Fruit fly (Drosophila melanogaster): ENCODE data around the gene CG5568.

Gene CG5568

dm6 chr3L:5871201-5871600 is at the start of gene CG5568:
Gene CG5568, plus strand, starts transcription at chr3L:5871501.
- TF ChIP-seq CG34367 (tag; optimal IDR thresholded peaks at IDR 0.05), result no peak
- TF ChIP-seq CG9948 (tag; optimal IDR thresholded peaks at IDR 0.05), result no peak
- TF ChIP-seq CG17806 (tag; optimal IDR thresholded peaks at IDR 0.05), result no peak
- no peak for TF ChIP-seq fd96Ca (GFP tag; IDR thresholded peaks at IDR 0.05)
- no peak for TF ChIP-seq Pif1B (GFP tag; optimal IDR thresholded peaks at IDR 0.05)
- no peak for TF ChIP-seq CG32121 (GFP tag; IDR thresholded peaks at IDR 0.05)
- no peak for TF ChIP-seq D1 (tag; optimal IDR thresholded peaks at IDR 0.05)
- TF ChIP-seq CG13204 (GFP tag; optimal IDR thresholded peaks at IDR 0.05), result no peak
- no peak for TF ChIP-seq CG15710 (tag; optimal IDR thresholded peaks at IDR 0.05)
- no peak for TF ChIP-seq Snoo (tag; optimal IDR thresholded peaks at IDR 0.05)
- TF ChIP-seq gl (tag; optimal IDR thresholded peaks at IDR 0.05), result no peak

dm6 chr3L:5821506-5821905 is 49.8 kb upstream of the CG5568 start:
- no peak for TF ChIP-seq CG9948 (tag; optimal IDR thresholded peaks at IDR 0.05)
- TF ChIP-seq Pif1A (GFP tag; optimal IDR thresholded peaks at IDR 0.05), result peak; percentile 54
- TF ChIP-seq CG8159 (tag; optimal IDR thresholded peaks at IDR 0.05), result peak; percentile 38
- TF ChIP-seq CG15710 (tag; optimal IDR thresholded peaks at IDR 0.05), result peak; percentile 8
- TF ChIP-seq gl (tag; optimal IDR thresholded peaks at IDR 0.05), result peak; percentile 60
- no peak for TF ChIP-seq CG34367 (tag; optimal IDR thresholded peaks at IDR 0.05)
- TF ChIP-seq CG17806 (tag; optimal IDR thresholded peaks at IDR 0.05), result peak; percentile 3
- peak; percentile 26 for TF ChIP-seq CG14655 (GFP tag; optimal IDR thresholded peaks at IDR 0.05)
- peak; percentile 51; the same call in 1 of the 3 replicates for TF ChIP-seq CG4496 (GFP tag; IDR thresholded peaks at IDR 0.05)
- TF ChIP-seq CG10348 (GFP tag; IDR thresholded peaks at IDR 0.05), result no peak
- 0 out of 3 replicates have a peak, but pooled peaks have one; percentile 22 for TF ChIP-seq fd96Ca (GFP tag; IDR thresholded peaks at IDR 0.05)
- no peak for TF ChIP-seq CG32121 (GFP tag; IDR thresholded peaks at IDR 0.05)
- TF ChIP-seq Pif1B (GFP tag; optimal IDR thresholded peaks at IDR 0.05), result peak; percentile 34
- no peak for TF ChIP-seq Ets98B (GFP tag; IDR thresholded peaks at IDR 0.05)
- TF ChIP-seq Snoo (tag; optimal IDR thresholded peaks at IDR 0.05), result no peak
- TF ChIP-seq rn (GFP tag; IDR thresholded peaks at IDR 0.05), result no peak
- no peak for TF ChIP-seq CG12605 (GFP tag; IDR thresholded peaks at IDR 0.05)

- TF ChIP-seq CG9948 (tag; optimal IDR thresholded peaks at IDR 0.05) (no peak), D1 (tag; optimal IDR thresholded peaks at IDR 0.05) (no peak), CG8159 (tag; optimal IDR thresholded peaks at IDR 0.05) (peak; percentile 21), fd96Ca (GFP tag; IDR thresholded peaks at IDR 0.05) (peak; percentile 31; the same call in 1 of the 3 replicates), Pif1B (GFP tag; optimal IDR thresholded peaks at IDR 0.05) (no peak), Ets98B (GFP tag; IDR thresholded peaks at IDR 0.05) (no peak), CG8301 (tag; optimal IDR thresholded peaks at IDR 0.05) (peak; percentile 6), CG34367 (tag; optimal IDR thresholded peaks at IDR 0.05) (no peak), CG14655 (GFP tag; optimal IDR thresholded peaks at IDR 0.05) (no peak), CG32121 (GFP tag; IDR thresholded peaks at IDR 0.05) (no peak), CG10348 (GFP tag; IDR thresholded peaks at IDR 0.05) (no peak), Snoo (tag; optimal IDR thresholded peaks at IDR 0.05) (peak; percentile 36), Pif1A (GFP tag; optimal IDR thresholded peaks at IDR 0.05) (peak; percentile 19)
Observed at dm6 chr3L:5823763-5824445, 47.4 kb upstream of the CG5568 start.

dm6 chr3L:5825483-5825882 is 45.8 kb upstream of the CG5568 start:
- TF ChIP-seq CG32121 (GFP tag; IDR thresholded peaks at IDR 0.05), result no peak
- peak; percentile 6 for TF ChIP-seq CG9948 (tag; optimal IDR thresholded peaks at IDR 0.05)
- TF ChIP-seq CG15710 (tag; optimal IDR thresholded peaks at IDR 0.05), result peak; percentile 52
- TF ChIP-seq CG8159 (tag; optimal IDR thresholded peaks at IDR 0.05), result peak; percentile 39
- TF ChIP-seq Pif1A (GFP tag; optimal IDR thresholded peaks at IDR 0.05), result peak; percentile 12

- TF ChIP-seq CG10348 (GFP tag; IDR thresholded peaks at IDR 0.05) (no peak), CG15710 (tag; optimal IDR thresholded peaks at IDR 0.05) (no peak), CG12605 (GFP tag; IDR thresholded peaks at IDR 0.05) (no peak), Snoo (tag; optimal IDR thresholded peaks at IDR 0.05) (no peak), fd96Ca (GFP tag; IDR thresholded peaks at IDR 0.05) (no peak), Pif1B (GFP tag; optimal IDR thresholded peaks at IDR 0.05) (no peak), rn (GFP tag; IDR thresholded peaks at IDR 0.05) (no peak), CG9948 (tag; optimal IDR thresholded peaks at IDR 0.05) (no peak), Pif1A (GFP tag; optimal IDR thresholded peaks at IDR 0.05) (no peak), CG13204 (GFP tag; optimal IDR thresholded peaks at IDR 0.05) (no peak)
Observed at dm6 chr3L:5828275-5828674, 43.0 kb upstream of the CG5568 start.

- no peak for TF ChIP-seq CG8301 (tag; optimal IDR thresholded peaks at IDR 0.05)
- no peak for TF ChIP-seq CG34367 (tag; optimal IDR thresholded peaks at IDR 0.05)
- TF ChIP-seq CG12605 (GFP tag; IDR thresholded peaks at IDR 0.05), result no peak
- no peak for TF ChIP-seq CG13204 (GFP tag; optimal IDR thresholded peaks at IDR 0.05)
- TF ChIP-seq CG14655 (GFP tag; optimal IDR thresholded peaks at IDR 0.05), result no peak
- no peak for TF ChIP-seq CG17806 (tag; optimal IDR thresholded peaks at IDR 0.05)
- TF ChIP-seq CG15710 (tag; optimal IDR thresholded peaks at IDR 0.05), result no peak
- no peak for TF ChIP-seq Snoo (tag; optimal IDR thresholded peaks at IDR 0.05)
- TF ChIP-seq CG4496 (GFP tag; IDR thresholded peaks at IDR 0.05), result no peak
- no peak for TF ChIP-seq rn (GFP tag; IDR thresholded peaks at IDR 0.05)
- no peak for TF ChIP-seq Pif1B (GFP tag; optimal IDR thresholded peaks at IDR 0.05)
- no peak for TF ChIP-seq CG32121 (GFP tag; IDR thresholded peaks at IDR 0.05)
- TF ChIP-seq Pif1A (GFP tag; optimal IDR thresholded peaks at IDR 0.05), result no peak
- TF ChIP-seq gl (tag; optimal IDR thresholded peaks at IDR 0.05), result no peak
- TF ChIP-seq EcR (GFP tag; optimal IDR thresholded peaks at IDR 0.05), result no peak
- TF ChIP-seq D1 (tag; optimal IDR thresholded peaks at IDR 0.05), result no peak
- TF ChIP-seq CG10348 (GFP tag; IDR thresholded peaks at IDR 0.05), result no peak
- no peak for TF ChIP-seq Ets98B (GFP tag; IDR thresholded peaks at IDR 0.05)
- no peak for TF ChIP-seq CG8159 (tag; optimal IDR thresholded peaks at IDR 0.05)
Observed at dm6 chr3L:5828684-5829083, 42.6 kb upstream of the CG5568 start.

Data from whole organism, pupa.